Fruit fly (Drosophila melanogaster) whole organism, embryonic: ENCODE measurements around the gene sing.

Experiments
- Asciz ChIP-seq: fragments of 200-800 bp; sonication (Bioruptor generic); optimal IDR thresholded peaks from 2 replicates; lab custom pipeline; 2017; ENCODE audit warnings: missing biosample characterization, mild to moderate bottlenecking, missing genetic modification characterization, missing genetic modification reagents
- Atf6 ChIP-seq: fragments of 200-800 bp; sonication (Bioruptor generic); IDR thresholded peaks from 2 replicates; pipeline ENCODE4 v1.3.6; 2022; ENCODE audit warnings: missing biosample characterization, missing genetic modification characterization
- CG10321 ChIP-seq: fragments of 200-800 bp; sonication (Bioruptor generic); IDR thresholded peaks from 2 replicates; pipeline ENCODE4 v1.3.6; 2022; ENCODE audit warnings: missing biosample characterization, missing genetic modification characterization
- CG10543 ChIP-seq: fragments of 200-800 bp; sonication (Bioruptor generic); optimal IDR thresholded peaks from 3 replicates; lab custom pipeline; 2017; ENCODE audit warnings: missing biosample characterization, mild to moderate bottlenecking, missing genetic modification characterization, moderate library complexity
- CG10979 ChIP-seq: fragments of 200-800 bp; sonication (Bioruptor generic); optimal IDR thresholded peaks from 2 replicates; lab custom pipeline; 2018; ENCODE audit warnings: missing biosample characterization, mild to moderate bottlenecking, missing genetic modification characterization, moderate library complexity
- CG13424 ChIP-seq: fragments of 200-800 bp; sonication (Bioruptor generic); optimal IDR thresholded peaks from 2 replicates; lab custom pipeline; 2019; ENCODE audit warnings: missing biosample characterization, mild to moderate bottlenecking, missing genetic modification characterization, moderate library complexity
- CG14441 ChIP-seq: fragments of 200-800 bp; sonication (Bioruptor generic); IDR thresholded peaks from 2 replicates; pipeline ENCODE4 v1.3.6; 2022; ENCODE audit warnings: missing biosample characterization, missing genetic modification characterization
- CG1529 ChIP-seq: fragments of 200-800 bp; sonication (Bioruptor generic); optimal IDR thresholded peaks from 3 replicates; lab custom pipeline; 2018; ENCODE audit warnings: missing biosample characterization, missing genetic modification characterization
- CG17328 ChIP-seq: fragments of 200-800 bp; sonication (Bioruptor generic); IDR thresholded peaks from 2 replicates; pipeline ENCODE4 v1.3.6; 2022; ENCODE audit warnings: missing biosample characterization, missing genetic modification characterization
- CG17359 ChIP-seq: fragments of 200-800 bp; sonication (Bioruptor generic); optimal IDR thresholded peaks from 3 replicates; lab custom pipeline; 2018; ENCODE audit warnings: missing biosample characterization, mild to moderate bottlenecking, missing genetic modification characterization, moderate library complexity
- CG2678 ChIP-seq: fragments of 200-800 bp; sonication (Bioruptor generic); optimal IDR thresholded peaks from 3 replicates; lab custom pipeline; 2019; ENCODE audit warnings: missing biosample characterization, mild to moderate bottlenecking, missing genetic modification characterization, moderate library complexity
- CG2712 ChIP-seq: fragments of 200-800 bp; optimal IDR thresholded peaks from 3 replicates; lab custom pipeline; 2019; ENCODE audit warnings: missing biosample characterization, mild to moderate bottlenecking, missing genetic modification characterization, moderate library complexity
- CG2875 ChIP-seq: fragments of 200-800 bp; sonication (Bioruptor generic); optimal IDR thresholded peaks from 2 replicates; lab custom pipeline; 2017; ENCODE audit warnings: missing biosample characterization, mild to moderate bottlenecking, missing genetic modification characterization, missing genetic modification reagents
- CG30403 ChIP-seq: fragments of 200-800 bp; sonication (Bioruptor generic); optimal IDR thresholded peaks from 3 replicates; lab custom pipeline; 2016; ENCODE audit warnings: missing biosample characterization, missing genetic modification characterization
- CG30431 ChIP-seq: fragments of 200-800 bp; sonication (Bioruptor generic); optimal IDR thresholded peaks from 2 replicates; lab custom pipeline; 2017; ENCODE audit warnings: missing biosample characterization, missing genetic modification characterization
- CG31441 ChIP-seq: fragments of 200-800 bp; sonication (Bioruptor generic); IDR thresholded peaks from 2 replicates; pipeline ENCODE4 v1.3.6; 2022; ENCODE audit warnings: missing biosample characterization, missing genetic modification characterization
- CG4707 ChIP-seq: fragments of 200-800 bp; sonication (Bioruptor generic); optimal IDR thresholded peaks from 2 replicates; lab custom pipeline; 2018; ENCODE audit warnings: missing biosample characterization, mild to moderate bottlenecking, missing genetic modification characterization, moderate library complexity
- CG7839 ChIP-seq: fragments of 200-800 bp; sonication (Bioruptor generic); optimal IDR thresholded peaks from 3 replicates; lab custom pipeline; 2018; ENCODE audit warnings: missing biosample characterization, mild to moderate bottlenecking, missing genetic modification characterization, moderate library complexity
- CG8388 ChIP-seq: fragments of 200-800 bp; sonication (Bioruptor generic); optimal IDR thresholded peaks from 2 replicates; lab custom pipeline; 2019; ENCODE audit warnings: missing biosample characterization, mild to moderate bottlenecking, missing genetic modification characterization, moderate library complexity
- Dp ChIP-seq: fragments of 200-800 bp; sonication (Bioruptor generic); optimal IDR thresholded peaks from 2 replicates; lab custom pipeline; 2018; ENCODE audit warnings: missing biosample characterization, mild to moderate bottlenecking, missing genetic modification characterization, moderate library complexity
- E2f2 ChIP-seq: fragments of 200-800 bp; sonication (Bioruptor generic); IDR thresholded peaks from 2 replicates; pipeline ENCODE4 v1.3.6; 2022; ENCODE audit warnings: missing biosample characterization, missing genetic modification characterization
- Gsc ChIP-seq: fragments of 200-800 bp; sonication (Bioruptor generic); IDR thresholded peaks from 2 replicates; pipeline ENCODE4 v1.3.6; 2022; ENCODE audit warnings: missing biosample characterization, missing genetic modification characterization
- HHEX ChIP-seq: fragments of 200-800 bp; sonication (Bioruptor generic); optimal IDR thresholded peaks from 3 replicates; lab custom pipeline; 2017; ENCODE audit warnings: missing biosample characterization, mild to moderate bottlenecking, missing genetic modification characterization, missing genetic modification reagents
- HLH3B ChIP-seq: fragments of 200-800 bp; sonication (Bioruptor generic); IDR thresholded peaks from 2 replicates; pipeline ENCODE4 v1.3.6; 2022; ENCODE audit warnings: missing biosample characterization, missing genetic modification characterization
- HmgZ ChIP-seq: fragments of 200-800 bp; sonication (Bioruptor generic); optimal IDR thresholded peaks from 2 replicates; lab custom pipeline; 2018; ENCODE audit warnings: missing biosample characterization, mild to moderate bottlenecking, missing genetic modification characterization
- Hsf ChIP-seq: fragments of 200-800 bp; sonication (Bioruptor generic); optimal IDR thresholded peaks from 3 replicates; lab custom pipeline; 2016; ENCODE audit warnings: missing biosample characterization, missing genetic modification characterization
- Oli ChIP-seq: fragments of 200-800 bp; sonication (Bioruptor generic); optimal IDR thresholded peaks from 2 replicates; lab custom pipeline; 2018; ENCODE audit warnings: missing biosample characterization, mild to moderate bottlenecking, missing genetic modification characterization, moderate library complexity
- Sox102F ChIP-seq: fragments of 200-800 bp; sonication (Bioruptor generic); optimal IDR thresholded peaks from 2 replicates; lab custom pipeline; 2018; ENCODE audit warnings: missing biosample characterization, mild to moderate bottlenecking, missing genetic modification characterization, moderate library complexity
- ap ChIP-seq: fragments of 200-800 bp; sonication (Bioruptor generic); IDR thresholded peaks from 2 replicates; pipeline ENCODE4 v1.3.6; 2022; ENCODE audit warnings: missing biosample characterization, missing genetic modification characterization
- cato ChIP-seq: fragments of 200-800 bp; sonication (Bioruptor generic); optimal IDR thresholded peaks from 2 replicates; lab custom pipeline; 2016; ENCODE audit warnings: missing biosample characterization, missing genetic modification characterization, borderline replicate concordance
- ci ChIP-seq: fragments of 200-800 bp; sonication (Bioruptor generic); IDR thresholded peaks from 3 replicates; pipeline ENCODE4 v1.3.6; 2022; ENCODE audit warnings: missing biosample characterization, missing genetic modification characterization
- corto ChIP-seq: fragments of 200-800 bp; sonication (Bioruptor generic); optimal IDR thresholded peaks from 2 replicates; lab custom pipeline; 2016; ENCODE audit warnings: missing biosample characterization, mild to moderate bottlenecking, missing genetic modification characterization, moderate library complexity
- cwo ChIP-seq: fragments of 200-800 bp; sonication (Bioruptor generic); optimal IDR thresholded peaks from 3 replicates; lab custom pipeline; 2017; ENCODE audit warnings: missing biosample characterization, missing genetic modification characterization, mild to moderate bottlenecking, moderate library complexity, missing genetic modification reagents
- dysf ChIP-seq: fragments of 200-800 bp; sonication (Bioruptor generic); IDR thresholded peaks from 3 replicates; pipeline ENCODE4 v1.3.6; 2022; ENCODE audit warnings: missing biosample characterization, missing genetic modification characterization
- gce ChIP-seq: fragments of 200-800 bp; sonication (Bioruptor generic); IDR thresholded peaks from 3 replicates; pipeline ENCODE4 v1.3.6; 2022; ENCODE audit warnings: missing biosample characterization, missing genetic modification characterization
- gem ChIP-seq: fragments of 200-800 bp; sonication (Bioruptor generic); optimal IDR thresholded peaks from 2 replicates; lab custom pipeline; 2019; ENCODE audit warnings: missing biosample characterization, mild to moderate bottlenecking, missing genetic modification characterization, moderate library complexity
- ken ChIP-seq: fragments of 200-800 bp; sonication (Bioruptor generic); IDR thresholded peaks from 3 replicates; pipeline ENCODE4 v1.3.6; 2022; ENCODE audit warnings: missing biosample characterization, missing genetic modification characterization
- otp ChIP-seq: fragments of 200-800 bp; sonication (Bioruptor generic); IDR thresholded peaks from 3 replicates; pipeline ENCODE4, ENCODE4 v1.3.6; 2022; ENCODE audit warnings: missing biosample characterization, missing genetic modification characterization
- p53 ChIP-seq: fragments of 200-800 bp; sonication (Bioruptor generic); optimal IDR thresholded peaks from 2 replicates; lab custom pipeline; 2016; ENCODE audit warnings: missing biosample characterization, missing genetic modification characterization
- pan ChIP-seq, 4 experiments: fragments of >200 bp in 3 of 4; fragments of 200-800 bp in 1 of 4; sonication (Bioruptor generic) in 1 of 4; optimal IDR thresholded peaks in 3 of 4; IDR thresholded peaks in 1 of 4; 2 replicates each; pipeline versions ENCODE4 v1.3.6 to Lab custom; 2017 to 2022; ENCODE audit warnings: missing biosample characterization in 2 of 4, missing genetic modification characterization in 2 of 4, mixed read lengths in 1 of 4
- peb ChIP-seq: fragments of 200-800 bp; sonication (Bioruptor generic); IDR thresholded peaks from 2 replicates; pipeline ENCODE4 v1.3.6; 2022; ENCODE audit warnings: missing biosample characterization, missing genetic modification characterization
- prd ChIP-seq, 3 experiments: fragments of >200 bp in 2 of 3; fragments of 200-800 bp in 1 of 3; sonication (Bioruptor generic) in 1 of 3; optimal IDR thresholded peaks in 2 of 3; IDR thresholded peaks in 1 of 3; 2 replicates in 2 of 3; 3 replicates in 1 of 3; pipeline versions ENCODE4 v1.3.6 to Lab custom; 2017 to 2022; ENCODE audit warnings: missing biosample characterization in 1 of 3, missing genetic modification characterization in 1 of 3
- slou ChIP-seq: fragments of 200-800 bp; sonication (Bioruptor generic); optimal IDR thresholded peaks from 3 replicates; lab custom pipeline; 2016; ENCODE audit warnings: missing biosample characterization, missing genetic modification characterization
- so ChIP-seq: fragments of 200-800 bp; sonication (Bioruptor generic); IDR thresholded peaks from 3 replicates; pipeline ENCODE4 v1.3.6; 2022; ENCODE audit warnings: missing biosample characterization, missing genetic modification characterization
- stc ChIP-seq: fragments of 200-800 bp; sonication (Bioruptor generic); IDR thresholded peaks from 2 replicates; pipeline ENCODE4 v1.3.6; 2022; ENCODE audit warnings: missing biosample characterization, missing genetic modification characterization
- ttk ChIP-seq: fragments of 200-800 bp; sonication (Bioruptor generic); IDR thresholded peaks from 2 replicates; pipeline ENCODE4 v2.1.2; 2022; ENCODE audit warnings: missing biosample characterization, missing genetic modification characterization
- wor ChIP-seq: fragments of 200-800 bp; sonication (Bioruptor generic); IDR thresholded peaks from 2 replicates; pipeline ENCODE4 v1.3.6; 2022; ENCODE audit warnings: missing biosample characterization, missing genetic modification characterization
- zfh1 ChIP-seq: fragments of 200-800 bp; sonication (Bioruptor generic); IDR thresholded peaks from 3 replicates; pipeline ENCODE4 v1.3.6; 2022; ENCODE audit warnings: missing biosample characterization, missing genetic modification characterization

Gene sing

DNA sequence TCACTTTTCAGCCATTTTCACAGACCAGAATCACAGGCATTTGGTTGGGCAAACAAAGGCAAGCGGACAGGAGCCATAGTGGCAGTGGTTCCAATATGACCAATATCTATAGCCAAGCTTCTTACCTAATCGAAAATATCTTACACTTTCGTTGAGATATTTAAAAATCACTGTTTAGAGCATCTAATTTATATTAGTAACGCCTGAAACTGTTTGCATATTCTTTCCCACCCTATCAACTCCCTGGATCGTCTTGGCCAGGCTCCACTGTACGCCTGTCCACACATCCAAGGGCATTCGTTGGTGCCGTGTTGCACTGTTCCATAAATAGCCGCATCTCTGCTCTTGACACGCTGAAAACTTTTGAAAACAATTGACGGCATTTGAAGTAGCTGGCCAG lies 11.4 kb downstream of the sing start (continued):
- TF ChIP-seq Sox102F (GFP tag; lab: Kevin White, UChicago) (peak; percentile 42), prd (optimal IDR thresholded peaks at IDR 0.05; lab: Kevin White, UChicago) (no peak), prd (GFP tag; IDR thresholded peaks at IDR 0.05; lab: Robert Waterston, UW) (peak; percentile 33; the same call in 1 of the 3 replicates), CG13424 (tag; lab: Kevin White, UChicago) (peak; percentile 25), gce (GFP tag; lab: Robert Waterston, UW) (no peak), pan (optimal IDR thresholded peaks at IDR 0.05; lab: Kevin White, UChicago) (no peak), pan (GFP tag; optimal IDR thresholded peaks at IDR 0.05 in 1 of 2, IDR thresholded peaks at IDR 0.05 in 1 of 2) (peak in 1 of 2 experiments; percentile 21), ken (GFP tag; lab: Robert Waterston, UW) (peak; percentile 58; the same call in 1 of the 3 replicates), ap (0 out of 2 replicates have a peak, but pooled peaks have one; percentile 3), wor (GFP tag; lab: Robert Waterston, UW) (0 out of 2 replicates have a peak, but pooled peaks have one; percentile 33), E2f2 (no peak), CG2678 (tag; lab: Kevin White, UChicago) (peak; percentile 23), so (0 out of 3 replicates have a peak, but pooled peaks have one; percentile 38), ttk (GFP tag; lab: Robert Waterston, UW) (0 out of 2 replicates have a peak, but pooled peaks have one; percentile 36), HHEX (GFP tag; lab: Kevin White, UChicago) (no peak), p53 (GFP tag; lab: Kevin White, UChicago) (no peak), corto (GFP tag; lab: Kevin White, UChicago) (no peak), CG8388 (GFP tag; lab: Kevin White, UChicago) (peak; percentile 8), Gsc (GFP tag; lab: Robert Waterston, UW) (0 out of 2 replicates have a peak, but pooled peaks have one; percentile 19), HLH3B (GFP tag; lab: Robert Waterston, UW) (peak; percentile 44; the same call in 1 of the 2 replicates), CG2712 (peak; percentile 12), Hsf (GFP tag; lab: Kevin White, UChicago) (peak; percentile 25), CG10979 (tag; lab: Kevin White, UChicago) (peak; percentile 8), Dp (GFP tag; lab: Kevin White, UChicago) (no peak), CG2875 (no peak), CG10543 (GFP tag; lab: Kevin White, UChicago) (peak; percentile 21), CG14441 (GFP tag; lab: Robert Waterston, UW) (peak; percentile 54), CG1529 (no peak), Asciz (GFP tag; lab: Kevin White, UChicago) (no peak), CG4707 (GFP tag; lab: Kevin White, UChicago) (no peak), otp (GFP tag; lab: Robert Waterston, UW) (0 out of 3 replicates have a peak, but pooled peaks have one; percentile 40), zfh1 (GFP tag; lab: Robert Waterston, UW) (peak; percentile 41; the same call in 1 of the 3 replicates), Oli (peak; percentile 28), CG31441 (peak; percentile 13; the same call in 1 of the 2 replicates), CG10321 (GFP tag; lab: Robert Waterston, UW) (no peak), cwo (no peak), Atf6 (GFP tag; lab: Robert Waterston, UW) (no peak), peb (GFP tag; lab: Robert Waterston, UW) (0 out of 2 replicates have a peak, but pooled peaks have one; percentile 32), cato (GFP tag; lab: Kevin White, UChicago) (no peak), slou (GFP tag; lab: Kevin White, UChicago) (no peak), gem (tag; lab: Kevin White, UChicago) (peak; percentile 46), CG30431 (GFP tag; lab: Kevin White, UChicago) (peak; percentile 16), CG30403 (GFP tag; lab: Kevin White, UChicago) (peak; percentile 21), CG17328 (peak; percentile 47), CG7839 (tag; lab: Kevin White, UChicago) (peak; percentile 45), HmgZ (tag; lab: Kevin White, UChicago) (no peak), dysf (GFP tag; lab: Robert Waterston, UW) (peak; percentile 53; the same call in 2 of the 3 replicates), ci (peak; percentile 57; the same call in 1 of the 3 replicates), stc (0 out of 2 replicates have a peak, but pooled peaks have one; percentile 21), CG17359 (tag; lab: Kevin White, UChicago) (peak; percentile 42)
